Worm (Caenorhabditis elegans) whole organism, midembryonic: ENCODE results near the gene nlp-78.

Source experiments
- med-1 ChIP-seq: sonication (generic microtip); optimal IDR thresholded peaks from 2 replicates; lab custom pipeline; 2017; ENCODE audit warnings: missing genetic modification characterization, mild to moderate bottlenecking, missing compliant biosample characterization, antibody characterized with exemption, missing genetic modification reagents; ENCODE audit not compliant: insufficient read depth
- ztf-23 ChIP-seq: fragments of 200-800 bp; sonication (Bioruptor generic); IDR thresholded peaks from 2 replicates; pipeline ENCODE4 v1.3.6; 2022; ENCODE audit warnings: missing genetic modification reagents, missing genetic modification characterization, missing compliant biosample characterization

- TF ChIP-seq ztf-23 (no peak), med-1 (no peak)
These were observed 5.6 kb upstream of the nlp-78 start for ce11 chrII:9130339-9130738.
